Fruit fly (Drosophila melanogaster): ENCODE results near the gene psidin.

The psidin gene

dm6 chr3R:19999474-19999873 lies 22.0 kb upstream of the psidin start (continued):
- TF ChIP-seq CG10462 (GFP tag; optimal IDR thresholded peaks at IDR 0.05) (peak; percentile 54), CG3995 (GFP tag; optimal IDR thresholded peaks at IDR 0.05) (no peak), mirr (GFP tag; optimal IDR thresholded peaks at IDR 0.05) (no peak), Mrtf (GFP tag; IDR thresholded peaks at IDR 0.05) (peak; percentile 63; the same call in 1 of the 3 replicates), aop (GFP tag; IDR thresholded peaks at IDR 0.05) (no peak), unc-4 (GFP tag; IDR thresholded peaks at IDR 0.05; ENCODE audit: partially characterized antibody) (no peak), CG12299 (tag; optimal IDR thresholded peaks at IDR 0.05) (peak; percentile 68), CG1602 (GFP tag; optimal IDR thresholded peaks at IDR 0.05) (peak; percentile 61), Oaz (GFP tag; IDR thresholded peaks at IDR 0.05) (peak; percentile 60; the same call in 1 of the 2 replicates), Sox100B (GFP tag; optimal IDR thresholded peaks at IDR 0.05) (peak; percentile 77), CG12391 (tag; optimal IDR thresholded peaks at IDR 0.05) (peak; percentile 89), twi (tag; optimal IDR thresholded peaks at IDR 0.05) (peak; percentile 67), vfl (GFP tag; optimal IDR thresholded peaks at IDR 0.05) (no peak), yki (optimal IDR thresholded peaks at IDR 0.05) (no peak), CG4282 (GFP tag; optimal IDR thresholded peaks at IDR 0.05) (no peak), CG18764 (GFP tag; optimal IDR thresholded peaks at IDR 0.05) (peak; percentile 63), Gug (GFP tag; IDR thresholded peaks at IDR 0.05) (peak; percentile 45; the same call in 1 of the 4 replicates), Side (GFP tag; optimal IDR thresholded peaks at IDR 0.05) (no peak), CG2875 (GFP tag; optimal IDR thresholded peaks at IDR 0.05) (peak; percentile 61), CG8478 (optimal IDR thresholded peaks at IDR 0.05) (no peak), CG34224 (GFP tag; IDR thresholded peaks at IDR 0.05; ENCODE audit: partially characterized antibody) (no peak), crol (GFP tag; IDR thresholded peaks at IDR 0.05) (peak; percentile 49; the same call in 1 of the 2 replicates), unpg (GFP tag; optimal IDR thresholded peaks at IDR 0.05) (peak; percentile 90), Dref (GFP tag; IDR thresholded peaks at IDR 0.05) (no peak), usp (GFP tag; optimal IDR thresholded peaks at IDR 0.05) (no peak), CG5180 (GFP tag; optimal IDR thresholded peaks at IDR 0.05) (peak; percentile 36), CG18619 (GFP tag; optimal IDR thresholded peaks at IDR 0.05) (peak; percentile 61), Dfd (GFP tag; optimal IDR thresholded peaks at IDR 0.05) (no peak), CG4404 (GFP tag; IDR thresholded peaks at IDR 0.05) (peak; percentile 83), bcd (GFP tag; optimal IDR thresholded peaks at IDR 0.05) (peak; percentile 65), H15 (GFP tag; IDR thresholded peaks at IDR 0.05) (peak; percentile 48; the same call in 1 of the 3 replicates), HLHmδ (GFP tag; optimal IDR thresholded peaks at IDR 0.05) (no peak), esg (GFP tag; conservative IDR thresholded peaks at IDR 0.05) (peak; percentile 78), CG17612 (GFP tag; IDR thresholded peaks at IDR 0.05) (no peak), CG1647 (GFP tag; optimal IDR thresholded peaks at IDR 0.05) (no peak), Fer1 (GFP tag; optimal IDR thresholded peaks at IDR 0.05) (peak; percentile 85), CG5245 (GFP tag; optimal IDR thresholded peaks at IDR 0.05) (peak; percentile 67), hkb (optimal IDR thresholded peaks at IDR 0.05) (no peak), hkb (GFP tag; IDR thresholded peaks at IDR 0.05) (peak; percentile 84), nerfin-1 (tag; optimal IDR thresholded peaks at IDR 0.05) (peak; percentile 70), CG11696 (GFP tag; IDR thresholded peaks at IDR 0.05) (peak; percentile 68), TFAM (GFP tag; optimal IDR thresholded peaks at IDR 0.05) (no peak), Gsc (GFP tag; IDR thresholded peaks at IDR 0.05) (no peak), grau (tag; optimal IDR thresholded peaks at IDR 0.05) (peak; percentile 87), her (GFP tag; optimal IDR thresholded peaks at IDR 0.05) (no peak), gce (GFP tag; IDR thresholded peaks at IDR 0.05) (peak; percentile 62; the same call in 1 of the 3 replicates), pan (optimal IDR thresholded peaks at IDR 0.05) (no peak), pan (GFP tag; optimal IDR thresholded peaks at IDR 0.05 in 1 of 2, IDR thresholded peaks at IDR 0.05 in 1 of 2) (peak in 1 of 2 experiments; percentile 90), CG13296 (GFP tag; optimal IDR thresholded peaks at IDR 0.05) (peak; percentile 70), sqz (GFP tag; optimal IDR thresholded peaks at IDR 0.05) (peak; percentile 80), Nf-YC (tag; optimal IDR thresholded peaks at IDR 0.05) (peak; percentile 45), eve (GFP tag; optimal IDR thresholded peaks at IDR 0.05) (peak in 1 of 2 experiments; percentile 62), sima (GFP tag; optimal IDR thresholded peaks at IDR 0.05) (no peak)

Data from whole organism, embryonic.